Worm (Caenorhabditis elegans) whole organism, early embryonic: ENCODE results near the gene F28E10.4.

Experiments used
- B0310.2 ChIP-seq: sonication (generic microtip); optimal IDR thresholded peaks from 2 replicates; lab custom pipeline; 2016; ENCODE audit warnings: mild to moderate bottlenecking, missing genetic modification characterization, missing compliant biosample characterization
- F13C5.2 ChIP-seq: sonication (generic microtip); optimal IDR thresholded peaks from 2 replicates; lab custom pipeline; 2017; ENCODE audit warnings: mild to moderate bottlenecking, missing genetic modification characterization, inconsistent platforms, missing compliant biosample characterization
- aly-1 ChIP-seq: sonication (generic microtip); optimal IDR thresholded peaks from 2 replicates; lab custom pipeline; 2016; ENCODE audit warnings: missing genetic modification characterization, missing compliant biosample characterization
- ama-1 ChIP-seq: fragments of 150-350 bp; optimal IDR thresholded peaks from 2 replicates; lab custom pipeline; 2014
- ceh-13 ChIP-seq: fragments of 200-800 bp; sonication (Bioruptor generic); optimal IDR thresholded peaks from 2 replicates; lab custom pipeline; 2018; ENCODE audit warnings: mild to moderate bottlenecking, missing genetic modification characterization, missing compliant biosample characterization
- ceh-36 ChIP-seq: sonication (generic microtip); optimal IDR thresholded peaks from 2 replicates; lab custom pipeline; 2016; ENCODE audit warnings: missing genetic modification characterization, inconsistent platforms, missing compliant biosample characterization
- ets-7 ChIP-seq: sonication (generic microtip); optimal IDR thresholded peaks from 2 replicates; lab custom pipeline; 2016; ENCODE audit warnings: missing genotype, missing genetic modification characterization, missing compliant biosample characterization
- flt-1 ChIP-seq: fragments of 200-800 bp; sonication (Bioruptor generic); IDR thresholded peaks from 2 replicates; pipeline ENCODE4 v1.3.6; 2022; ENCODE audit warnings: missing genetic modification characterization, missing compliant biosample characterization
- hmbx-1 ChIP-seq: sonication (generic microtip); optimal IDR thresholded peaks from 2 replicates; lab custom pipeline; 2016; ENCODE audit warnings: mild to moderate bottlenecking, missing genetic modification characterization, missing compliant biosample characterization
- hmg-4 ChIP-seq: fragments of 200-800 bp; sonication (Bioruptor generic); optimal IDR thresholded peaks from 2 replicates; lab custom pipeline; 2018; ENCODE audit warnings: mild to moderate bottlenecking, missing genetic modification characterization, missing compliant biosample characterization
- hnd-1 ChIP-seq: sonication (generic microtip); optimal IDR thresholded peaks from 2 replicates; lab custom pipeline; 2016; ENCODE audit warnings: missing genetic modification characterization, missing compliant biosample characterization
- pes-1 ChIP-seq: fragments of 200-800 bp; sonication (Bioruptor generic); IDR thresholded peaks from 2 replicates; pipeline ENCODE4 v1.3.6; 2022; ENCODE audit warnings: missing genetic modification reagents, missing genetic modification characterization, missing compliant biosample characterization
- scrt-1 ChIP-seq: fragments of 200-800 bp; sonication (Bioruptor generic); IDR thresholded peaks from 2 replicates; pipeline ENCODE4 v1.3.6; 2022; ENCODE audit warnings: missing genetic modification characterization, missing compliant biosample characterization
- sea-1 ChIP-seq: fragments of 200-800 bp; sonication (Bioruptor generic); conservative IDR thresholded peaks from 2 replicates; pipeline ENCODE4 v1.3.6; 2022; ENCODE audit warnings: missing genetic modification characterization, missing compliant biosample characterization
- tbx-11 ChIP-seq: fragments of 200-800 bp; sonication (Bioruptor generic); IDR thresholded peaks from 2 replicates; pipeline ENCODE4 v1.3.6; 2022; ENCODE audit warnings: missing genetic modification characterization, missing compliant biosample characterization
- tbx-37 ChIP-seq: fragments of 200-800 bp; sonication (Bioruptor generic); conservative IDR thresholded peaks from 2 replicates; pipeline ENCODE4 v1.3.6; 2022; ENCODE audit warnings: missing genetic modification reagents, missing genetic modification characterization, missing compliant biosample characterization
- tra-4 ChIP-seq: sonication (generic microtip); optimal IDR thresholded peaks from 2 replicates; lab custom pipeline; 2017; ENCODE audit warnings: missing genetic modification characterization, missing compliant biosample characterization

F28E10.4 gene

ce11 chrIV:4538672-4539071 is 28.6 kb downstream of the F28E10.4 start:
- no peak for TF ChIP-seq ceh-13
- TF ChIP-seq ceh-36 (tag; lab: Kevin White, UChicago), result no peak
- no peak for TF ChIP-seq tbx-11 (GFP tag; lab: Robert Waterston, UW)
- TF ChIP-seq ets-7 (tag; lab: Kevin White, UChicago), result no peak
- no peak for TF ChIP-seq hnd-1
- no peak for TF ChIP-seq F13C5.2
- no peak for TF ChIP-seq flt-1 (GFP tag; lab: Robert Waterston, UW)
- TF ChIP-seq pes-1 (GFP tag; lab: Robert Waterston, UW), result no peak
- TF ChIP-seq sea-1 (GFP tag; lab: Robert Waterston, UW), result no peak
- TF ChIP-seq tra-4 (tag; lab: Kevin White, UChicago), result no peak
- no peak for TF ChIP-seq hmbx-1 (tag; lab: Kevin White, UChicago)
- no peak for TF ChIP-seq B0310.2 (tag; lab: Kevin White, UChicago)
- TF ChIP-seq scrt-1, result no peak
- TF ChIP-seq aly-1, result no peak
- TF ChIP-seq tbx-37, result no peak
- no peak for TF ChIP-seq ama-1 (lab: Kevin White, UChicago)
- TF ChIP-seq hmg-4, result no peak

ce11 chrIV:4536247-4536646 is 31.0 kb downstream of the F28E10.4 start, which contains the start of gene ZK185.2:
Gene ZK185.2 (plus strand): TSS chrIV:4536547.
- TF ChIP-seq aly-1 (no peak), F13C5.2 (no peak), ceh-13 (no peak), ceh-36 (tag; lab: Kevin White, UChicago) (no peak), scrt-1 (no peak), sea-1 (GFP tag; lab: Robert Waterston, UW) (no peak), hmbx-1 (tag; lab: Kevin White, UChicago) (no peak), ama-1 (lab: Kevin White, UChicago) (no peak), tbx-37 (no peak), flt-1 (GFP tag; lab: Robert Waterston, UW) (no peak), hmg-4 (no peak), ets-7 (tag; lab: Kevin White, UChicago) (no peak), tbx-11 (GFP tag; lab: Robert Waterston, UW) (no peak), tra-4 (tag; lab: Kevin White, UChicago) (no peak), B0310.2 (tag; lab: Kevin White, UChicago) (no peak), hnd-1 (no peak), pes-1 (GFP tag; lab: Robert Waterston, UW) (no peak)

ce11 chrIV:4533025-4533424 is 34.2 kb downstream of the F28E10.4 start, which contains the start of gene ZK185.4:
Gene ZK185.4 (minus strand): TSS chrIV:4533125.
- no peak for TF ChIP-seq F13C5.2
- TF ChIP-seq hmg-4, result no peak

- no peak for TF ChIP-seq hnd-1
- TF ChIP-seq aly-1, result no peak
- TF ChIP-seq B0310.2 (tag; lab: Kevin White, UChicago), result no peak
- TF ChIP-seq tbx-11 (GFP tag; lab: Robert Waterston, UW), result no peak
- no peak for TF ChIP-seq hmbx-1 (tag; lab: Kevin White, UChicago)
- no peak for TF ChIP-seq ceh-13
- TF ChIP-seq hmg-4, result no peak
- no peak for TF ChIP-seq scrt-1
- TF ChIP-seq ceh-36 (tag; lab: Kevin White, UChicago), result no peak
- no peak for TF ChIP-seq ama-1 (lab: Kevin White, UChicago)
- no peak for TF ChIP-seq pes-1 (GFP tag; lab: Robert Waterston, UW)
These were observed 37.1 kb downstream of the F28E10.4 start, which contains the start of gene ZK185.3 for ce11 chrIV:4530170-4530569. Gene ZK185.3 (minus strand): TSS chrIV:4530432.

ce11 chrIV:4526724-4527123 is 40.5 kb downstream of the F28E10.4 start:
- TF ChIP-seq ceh-36 (tag; lab: Kevin White, UChicago) (peak; percentile 72), sea-1 (GFP tag; lab: Robert Waterston, UW) (no peak), flt-1 (GFP tag; lab: Robert Waterston, UW) (no peak), hmg-4 (no peak), scrt-1 (no peak), pes-1 (GFP tag; lab: Robert Waterston, UW) (no peak)

- TF ChIP-seq B0310.2 (tag; lab: Kevin White, UChicago) (no peak), aly-1 (no peak), F13C5.2 (no peak), ceh-13 (no peak), tra-4 (tag; lab: Kevin White, UChicago) (no peak), ceh-36 (tag; lab: Kevin White, UChicago) (no peak), ama-1 (lab: Kevin White, UChicago) (no peak), flt-1 (GFP tag; lab: Robert Waterston, UW) (no peak), tbx-11 (GFP tag; lab: Robert Waterston, UW) (no peak), ets-7 (tag; lab: Kevin White, UChicago) (no peak), scrt-1 (no peak), tbx-37 (no peak), hmg-4 (no peak), hmbx-1 (tag; lab: Kevin White, UChicago) (no peak), pes-1 (GFP tag; lab: Robert Waterston, UW) (no peak), sea-1 (GFP tag; lab: Robert Waterston, UW) (no peak), hnd-1 (no peak)
These were observed 41.2 kb downstream of the F28E10.4 start for ce11 chrIV:4526028-4526427.

ce11 chrIV:4524943-4525342 is 42.3 kb downstream of the F28E10.4 start, which contains the start of gene ZK180.6:
Gene ZK180.6 (minus strand): TSS chrIV:4525043.
- TF ChIP-seq ama-1 (lab: Kevin White, UChicago) (no peak), F13C5.2 (no peak), hnd-1 (no peak), tbx-37 (no peak), pes-1 (GFP tag; lab: Robert Waterston, UW) (no peak), tra-4 (tag; lab: Kevin White, UChicago) (no peak), B0310.2 (tag; lab: Kevin White, UChicago) (no peak), scrt-1 (no peak), ceh-13 (no peak), aly-1 (no peak), hmbx-1 (tag; lab: Kevin White, UChicago) (no peak), sea-1 (GFP tag; lab: Robert Waterston, UW) (no peak), hmg-4 (no peak), ets-7 (tag; lab: Kevin White, UChicago) (no peak), flt-1 (GFP tag; lab: Robert Waterston, UW) (no peak)

ce11 chrIV:4523461-4523860 is 43.8 kb downstream of the F28E10.4 start:
- TF ChIP-seq pes-1 (GFP tag; lab: Robert Waterston, UW) (no peak), tbx-37 (no peak), ceh-36 (tag; lab: Kevin White, UChicago) (no peak), scrt-1 (no peak), hnd-1 (no peak), tbx-11 (GFP tag; lab: Robert Waterston, UW) (no peak), F13C5.2 (no peak), B0310.2 (tag; lab: Kevin White, UChicago) (no peak), ets-7 (tag; lab: Kevin White, UChicago) (no peak)
